Worm (Caenorhabditis elegans): Measurements from ENCODE around the gene F45B8.5.

F45B8.5 gene

DNA sequence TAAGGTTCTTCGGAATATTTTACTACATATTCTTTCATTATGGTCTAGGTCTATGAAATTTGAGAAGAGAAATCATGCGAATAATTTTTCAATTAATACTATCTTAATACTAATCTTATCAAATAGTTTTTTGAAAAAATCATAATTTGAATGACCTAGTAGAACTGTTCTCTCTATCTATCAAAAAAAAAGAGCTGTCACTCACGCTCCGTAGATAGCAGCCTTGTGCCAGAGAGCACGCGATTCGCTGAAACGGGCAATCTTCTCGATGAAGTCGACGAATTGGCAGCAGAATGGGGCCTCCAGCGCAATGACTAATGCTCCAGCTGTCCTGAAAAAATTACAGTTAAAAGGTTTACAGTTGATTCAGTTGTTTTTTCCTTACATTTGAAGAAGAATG, 3.8 kb downstream of the F45B8.5 start:
- TF ChIP-seq hlh-11 (tag; optimal IDR thresholded peaks at IDR 0.05), result peak; percentile 25
- TF ChIP-seq vab-7 (GFP tag; IDR thresholded peaks at IDR 0.05), result no peak
- TF ChIP-seq dmd-6 (GFP tag; IDR thresholded peaks at IDR 0.05), result peak; percentile 61

ce11 chrX:14970221-14970801, 4.5 kb downstream of the F45B8.5 start, which contains the start of the genes flwr-1 and tbc-1:
Gene flwr-1 (minus strand): TSS chrX:14970271.
Gene tbc-1 (plus strand): TSS chrX:14970751.
- TF ChIP-seq egl-43 (GFP tag; IDR thresholded peaks at IDR 0.05) (no peak), F49E8.2 (tag; optimal IDR thresholded peaks at IDR 0.05; ENCODE audit: borderline replicate concordance) (no peak), nhr-102 (tag; optimal IDR thresholded peaks at IDR 0.05) (no peak), Y5F2A.4 (GFP tag; optimal IDR thresholded peaks at IDR 0.05) (no peak), nhr-42 (GFP tag; IDR thresholded peaks at IDR 0.05) (no peak), hlh-11 (tag; optimal IDR thresholded peaks at IDR 0.05) (peak; percentile 47), unc-130 (GFP tag; optimal IDR thresholded peaks at IDR 0.05) (no peak), mep-1 (tag; optimal IDR thresholded peaks at IDR 0.05) (no peak), dpl-1 (GFP tag; optimal IDR thresholded peaks at IDR 0.05) (no peak), jun-1 (tag; optimal IDR thresholded peaks at IDR 0.05) (no peak), daf-8 (GFP tag; IDR thresholded peaks at IDR 0.05) (no peak), lin-38 (GFP tag; IDR thresholded peaks at IDR 0.05) (no peak), nhr-28 (tag; optimal IDR thresholded peaks at IDR 0.05) (peak; percentile 10), T26A8.4 (GFP tag; IDR thresholded peaks at IDR 0.05) (no peak), lsy-2 (tag; optimal IDR thresholded peaks at IDR 0.05) (no peak), Y105C5A.15 (GFP tag; IDR thresholded peaks at IDR 0.05) (no peak), spr-3 (GFP tag; optimal IDR thresholded peaks at IDR 0.05) (no peak), madf-9 (GFP tag; conservative IDR thresholded peaks at IDR 0.05) (no peak), ceh-44 (GFP tag; IDR thresholded peaks at IDR 0.05) (no peak), nhr-10 (tag; optimal IDR thresholded peaks at IDR 0.05) (no peak), ceh-28 (tag; optimal IDR thresholded peaks at IDR 0.05) (peak; percentile 35), attf-4 (tag; optimal IDR thresholded peaks at IDR 0.05) (no peak), lin-39 (tag; optimal IDR thresholded peaks at IDR 0.05) (no peak), aha-1 (tag) (no peak), dve-1 (tag; optimal IDR thresholded peaks at IDR 0.05; ENCODE audit: insufficient read depth) (peak; percentile 47), lir-3 (tag; optimal IDR thresholded peaks at IDR 0.05) (no peak), aly-2 (tag; optimal IDR thresholded peaks at IDR 0.05) (no peak), mes-2 (tag; optimal IDR thresholded peaks at IDR 0.05; ENCODE audit: poor library complexity, severe bottlenecking) (peak; percentile 51), mxl-2 (GFP tag; conservative IDR thresholded peaks at IDR 0.05) (no peak), tra-1 (GFP tag; IDR thresholded peaks at IDR 0.05) (no peak), F10B5.3 (tag; optimal IDR thresholded peaks at IDR 0.05) (no peak), arid-1 (GFP tag; conservative IDR thresholded peaks at IDR 0.05) (no peak), Y75B8A.6 (GFP tag; IDR thresholded peaks at IDR 0.05) (no peak), fkh-10 (GFP tag; optimal IDR thresholded peaks at IDR 0.05) (no peak), php-3 (GFP tag; IDR thresholded peaks at IDR 0.05) (no peak), saeg-2 (GFP tag; IDR thresholded peaks at IDR 0.05) (no peak), madf-5 (GFP tag; IDR thresholded peaks at IDR 0.05) (no peak), T20F7.1 (GFP tag; optimal IDR thresholded peaks at IDR 0.05) (peak; percentile 94), duxl-1 (tag; optimal IDR thresholded peaks at IDR 0.05; ENCODE audit: poor library complexity) (no peak), ceh-20 (GFP tag; IDR thresholded peaks at IDR 0.05) (no peak), R02D3.7 (tag; optimal IDR thresholded peaks at IDR 0.05) (no peak), ZK337.2 (GFP tag; IDR thresholded peaks at IDR 0.05) (no peak), dmd-6 (GFP tag; IDR thresholded peaks at IDR 0.05) (peak; percentile 51), mdl-1 (tag; optimal IDR thresholded peaks at IDR 0.05) (no peak), unc-39 (tag; optimal IDR thresholded peaks at IDR 0.05) (no peak), spr-1 (tag; optimal IDR thresholded peaks at IDR 0.05) (no peak), nhr-25 (tag; optimal IDR thresholded peaks at IDR 0.05; ENCODE audit: borderline replicate concordance, insufficient read depth) (no peak), daf-19 (GFP tag; conservative IDR thresholded peaks at IDR 0.05) (no peak)

All from whole organism, L4 larva.